Fruit fly (Drosophila melanogaster) whole organism, embryonic: ENCODE measurements around the gene Tom.

Source experiments
- Atf3 ChIP-seq: fragments of 200-800 bp; sonication (Bioruptor generic); optimal IDR thresholded peaks from 3 replicates; lab custom pipeline; 2016; ENCODE audit warnings: missing biosample characterization, missing genetic modification characterization
- CG10209 ChIP-seq: fragments of 200-800 bp; sonication (Bioruptor generic); optimal IDR thresholded peaks from 3 replicates; lab custom pipeline; 2017; ENCODE audit warnings: missing biosample characterization, mild to moderate bottlenecking, missing genetic modification characterization, missing genetic modification reagents
- CG10654 ChIP-seq: fragments of 200-800 bp; sonication (Bioruptor generic); optimal IDR thresholded peaks from 2 replicates; lab custom pipeline; 2016; ENCODE audit warnings: missing biosample characterization, missing genetic modification characterization
- CG11504 ChIP-seq: fragments of 200-800 bp; sonication (Bioruptor generic); optimal IDR thresholded peaks from 3 replicates; lab custom pipeline; 2019; ENCODE audit warnings: missing biosample characterization, mild to moderate bottlenecking, missing genetic modification characterization, moderate library complexity
- CG12071 ChIP-seq: fragments of 200-800 bp; sonication (Bioruptor generic); optimal IDR thresholded peaks from 3 replicates; lab custom pipeline; 2018; ENCODE audit warnings: missing biosample characterization, mild to moderate bottlenecking, missing genetic modification characterization
- CG12299 ChIP-seq: fragments of 200-800 bp; sonication (Bioruptor generic); optimal IDR thresholded peaks from 2 replicates; lab custom pipeline; 2018; ENCODE audit warnings: missing biosample characterization, mild to moderate bottlenecking, missing genetic modification characterization
- CG13775 ChIP-seq: fragments of 200-800 bp; sonication (Bioruptor generic); optimal IDR thresholded peaks from 3 replicates; lab custom pipeline; 2017; ENCODE audit warnings: missing biosample characterization, mild to moderate bottlenecking, missing genetic modification characterization
- CG15269 ChIP-seq: fragments of 200-800 bp; sonication (Bioruptor generic); optimal IDR thresholded peaks from 2 replicates; lab custom pipeline; 2018; ENCODE audit warnings: missing biosample characterization, mild to moderate bottlenecking, missing genetic modification characterization, moderate library complexity
- CG1529 ChIP-seq: fragments of 200-800 bp; sonication (Bioruptor generic); optimal IDR thresholded peaks from 3 replicates; lab custom pipeline; 2018; ENCODE audit warnings: missing biosample characterization, missing genetic modification characterization
- CG17186 ChIP-seq: fragments of 200-800 bp; sonication (Bioruptor generic); optimal IDR thresholded peaks from 3 replicates; lab custom pipeline; 2017; ENCODE audit warnings: missing biosample characterization, missing genetic modification reagents, missing genetic modification characterization
- CG17359 ChIP-seq: fragments of 200-800 bp; sonication (Bioruptor generic); optimal IDR thresholded peaks from 3 replicates; lab custom pipeline; 2018; ENCODE audit warnings: missing biosample characterization, mild to moderate bottlenecking, missing genetic modification characterization, moderate library complexity
- CG17829 ChIP-seq: fragments of 200-800 bp; optimal IDR thresholded peaks from 2 replicates; lab custom pipeline; 2019; ENCODE audit warnings: missing biosample characterization, mild to moderate bottlenecking, missing genetic modification characterization, moderate library complexity
- CG2120 ChIP-seq: fragments of 200-800 bp; sonication (Bioruptor generic); optimal IDR thresholded peaks from 3 replicates; lab custom pipeline; 2016; ENCODE audit warnings: missing biosample characterization, missing genetic modification characterization
- CG2202 ChIP-seq: fragments of 200-800 bp; sonication (Bioruptor generic); optimal IDR thresholded peaks from 2 replicates; lab custom pipeline; 2018; ENCODE audit warnings: missing biosample characterization, mild to moderate bottlenecking, missing genetic modification characterization
- CG30403 ChIP-seq: fragments of 200-800 bp; sonication (Bioruptor generic); optimal IDR thresholded peaks from 3 replicates; lab custom pipeline; 2016; ENCODE audit warnings: missing biosample characterization, missing genetic modification characterization
- CG31365 ChIP-seq: fragments of 200-800 bp; sonication (Bioruptor generic); optimal IDR thresholded peaks from 2 replicates; lab custom pipeline; 2018; ENCODE audit warnings: missing biosample characterization, mild to moderate bottlenecking, missing genetic modification characterization
- CG33557 ChIP-seq: fragments of 200-800 bp; sonication (Bioruptor generic); optimal IDR thresholded peaks from 2 replicates; lab custom pipeline; 2019; ENCODE audit warnings: missing biosample characterization, mild to moderate bottlenecking, missing genetic modification characterization, moderate library complexity
- CG6689 ChIP-seq: fragments of 200-800 bp; sonication (Bioruptor generic); IDR thresholded peaks from 2 replicates; pipeline ENCODE4 v1.3.6; 2022; ENCODE audit warnings: missing biosample characterization, missing genetic modification characterization
- CG6765 ChIP-seq: fragments of 200-800 bp; sonication (Bioruptor generic); optimal IDR thresholded peaks from 3 replicates; lab custom pipeline; 2017; ENCODE audit warnings: missing biosample characterization, mild to moderate bottlenecking, missing genetic modification characterization
- D19A ChIP-seq: fragments of 200-800 bp; optimal IDR thresholded peaks from 3 replicates; lab custom pipeline; 2019; ENCODE audit warnings: missing biosample characterization, mild to moderate bottlenecking, missing genetic modification characterization, moderate library complexity
- Drgx ChIP-seq: fragments of 200-800 bp; sonication (Bioruptor generic); IDR thresholded peaks from 2 replicates; pipeline ENCODE4 v1.3.6; 2022; ENCODE audit warnings: missing biosample characterization, missing genetic modification characterization
- Gsc ChIP-seq: fragments of 200-800 bp; sonication (Bioruptor generic); IDR thresholded peaks from 2 replicates; pipeline ENCODE4 v1.3.6; 2022; ENCODE audit warnings: missing biosample characterization, missing genetic modification characterization
- HmgZ ChIP-seq: fragments of 200-800 bp; sonication (Bioruptor generic); optimal IDR thresholded peaks from 2 replicates; lab custom pipeline; 2018; ENCODE audit warnings: missing biosample characterization, mild to moderate bottlenecking, missing genetic modification characterization
- Jarid2 ChIP-seq: fragments of 200-800 bp; sonication (Bioruptor generic); optimal IDR thresholded peaks from 3 replicates; lab custom pipeline; 2017; ENCODE audit warnings: mild to moderate bottlenecking, missing biosample characterization, missing genetic modification reagents, missing genetic modification characterization
- Nf-YB ChIP-seq: fragments of 200-800 bp; sonication (Bioruptor generic); optimal IDR thresholded peaks from 3 replicates; lab custom pipeline; 2019; ENCODE audit warnings: missing biosample characterization, mild to moderate bottlenecking, missing genetic modification characterization, moderate library complexity
- Side ChIP-seq: fragments of 200-800 bp; sonication (Bioruptor generic); optimal IDR thresholded peaks from 2 replicates; lab custom pipeline; 2016; ENCODE audit warnings: missing biosample characterization, missing genetic modification characterization
- Usf ChIP-seq: fragments of 200-800 bp; sonication (Bioruptor generic); optimal IDR thresholded peaks from 2 replicates; lab custom pipeline; 2017; ENCODE audit warnings: missing genotype, missing biosample characterization, missing genetic modification characterization
- YL-1 ChIP-seq: fragments of 200-800 bp; sonication (Bioruptor generic); optimal IDR thresholded peaks from 3 replicates; lab custom pipeline; 2017; ENCODE audit warnings: missing biosample characterization, mild to moderate bottlenecking, missing genetic modification characterization
- ac ChIP-seq: fragments of 200-800 bp; sonication (Bioruptor generic); optimal IDR thresholded peaks from 3 replicates; lab custom pipeline; 2017; ENCODE audit warnings: missing biosample characterization, mild to moderate bottlenecking, missing genetic modification characterization
- az2 ChIP-seq: fragments of 200-800 bp; sonication (Bioruptor generic); optimal IDR thresholded peaks from 3 replicates; lab custom pipeline; 2016; ENCODE audit warnings: missing biosample characterization, missing genetic modification characterization
- cato ChIP-seq: fragments of 200-800 bp; sonication (Bioruptor generic); optimal IDR thresholded peaks from 2 replicates; lab custom pipeline; 2016; ENCODE audit warnings: missing biosample characterization, missing genetic modification characterization, borderline replicate concordance
- crc ChIP-seq: fragments of 200-800 bp; sonication (Bioruptor generic); optimal IDR thresholded peaks from 2 replicates; lab custom pipeline; 2016; ENCODE audit warnings: missing biosample characterization, missing genetic modification characterization
- emc ChIP-seq: fragments of 200-800 bp; sonication (Bioruptor generic); optimal IDR thresholded peaks from 2 replicates; lab custom pipeline; 2016; ENCODE audit warnings: missing biosample characterization, missing genetic modification characterization
- fd64A ChIP-seq: fragments of 200-800 bp; sonication (Bioruptor generic); optimal IDR thresholded peaks from 3 replicates; lab custom pipeline; 2018; ENCODE audit warnings: missing biosample characterization, mild to moderate bottlenecking, missing genetic modification characterization
- ftz-f1 ChIP-seq: fragments of 200-800 bp; sonication (Bioruptor generic); optimal IDR thresholded peaks from 2 replicates; lab custom pipeline; 2016; ENCODE audit warnings: missing biosample characterization, missing genetic modification characterization
- grn ChIP-seq: fragments of 200-800 bp; sonication (Bioruptor generic); optimal IDR thresholded peaks from 3 replicates; lab custom pipeline; 2017; ENCODE audit warnings: missing biosample characterization, missing genetic modification characterization
- hth ChIP-seq: fragments of >200 bp; optimal IDR thresholded peaks from 2 replicates; lab custom pipeline; 2017; ENCODE audit warnings: inconsistent platforms
- kah ChIP-seq: fragments of 200-800 bp; sonication (Bioruptor generic); optimal IDR thresholded peaks from 2 replicates; lab custom pipeline; 2018; ENCODE audit warnings: missing biosample characterization, mild to moderate bottlenecking, missing genetic modification characterization
- kni ChIP-seq: fragments of 200-800 bp; sonication (Bioruptor generic); optimal IDR thresholded peaks from 3 replicates; lab custom pipeline; 2017; ENCODE audit warnings: mild to moderate bottlenecking, missing biosample characterization, missing genetic modification reagents, missing genetic modification characterization
- lbe ChIP-seq: fragments of 200-800 bp; sonication (Bioruptor generic); optimal IDR thresholded peaks from 2 replicates; lab custom pipeline; 2016; ENCODE audit warnings: missing biosample characterization, mild to moderate bottlenecking, missing genetic modification characterization
- lmd ChIP-seq: fragments of 200-800 bp; sonication (Bioruptor generic); IDR thresholded peaks from 2 replicates; pipeline ENCODE4 v1.3.6; 2022; ENCODE audit warnings: missing biosample characterization, missing genetic modification characterization
- nom ChIP-seq: fragments of 200-800 bp; sonication (Bioruptor generic); optimal IDR thresholded peaks from 2 replicates; lab custom pipeline; 2017; ENCODE audit warnings: missing biosample characterization, missing genetic modification characterization, mild to moderate bottlenecking, moderate library complexity, missing genetic modification reagents
- org-1 ChIP-seq: fragments of 200-800 bp; sonication (Bioruptor generic); optimal IDR thresholded peaks from 2 replicates; lab custom pipeline; 2017; ENCODE audit warnings: missing biosample characterization, missing genetic modification characterization
- peb ChIP-seq: fragments of 200-800 bp; sonication (Bioruptor generic); IDR thresholded peaks from 2 replicates; pipeline ENCODE4 v1.3.6; 2022; ENCODE audit warnings: missing biosample characterization, missing genetic modification characterization
- pfk ChIP-seq: fragments of 200-800 bp; sonication (Bioruptor generic); optimal IDR thresholded peaks from 2 replicates; lab custom pipeline; 2018; ENCODE audit warnings: missing biosample characterization, mild to moderate bottlenecking, missing genetic modification characterization, moderate library complexity
- pros ChIP-seq: fragments of 200-800 bp; sonication (Bioruptor generic); optimal IDR thresholded peaks from 3 replicates; lab custom pipeline; 2019; ENCODE audit warnings: missing biosample characterization, mild to moderate bottlenecking, missing genetic modification characterization, moderate library complexity
- pzg ChIP-seq: fragments of 200-800 bp; sonication (Bioruptor generic); optimal IDR thresholded peaks from 3 replicates; lab custom pipeline; 2018; ENCODE audit warnings: missing biosample characterization, mild to moderate bottlenecking, missing genetic modification characterization, moderate library complexity
- trh ChIP-seq: fragments of 200-800 bp; sonication (Bioruptor generic); optimal IDR thresholded peaks from 2 replicates; lab custom pipeline; 2016; ENCODE audit warnings: missing biosample characterization, missing genetic modification characterization
- tx ChIP-seq: fragments of 200-800 bp; sonication (Bioruptor generic); optimal IDR thresholded peaks from 2 replicates; lab custom pipeline; 2016; ENCODE audit warnings: missing biosample characterization, missing genetic modification characterization
- z ChIP-seq: fragments of 200-800 bp; sonication (Bioruptor generic); IDR thresholded peaks from 3 replicates; pipeline ENCODE4 v1.3.6; 2022; ENCODE audit warnings: missing biosample characterization, missing genetic modification characterization
- zf30C ChIP-seq: fragments of 200-800 bp; sonication (Bioruptor generic); optimal IDR thresholded peaks from 3 replicates; lab custom pipeline; 2018; ENCODE audit warnings: missing biosample characterization, mild to moderate bottlenecking, missing genetic modification characterization

Tom gene

DNA sequence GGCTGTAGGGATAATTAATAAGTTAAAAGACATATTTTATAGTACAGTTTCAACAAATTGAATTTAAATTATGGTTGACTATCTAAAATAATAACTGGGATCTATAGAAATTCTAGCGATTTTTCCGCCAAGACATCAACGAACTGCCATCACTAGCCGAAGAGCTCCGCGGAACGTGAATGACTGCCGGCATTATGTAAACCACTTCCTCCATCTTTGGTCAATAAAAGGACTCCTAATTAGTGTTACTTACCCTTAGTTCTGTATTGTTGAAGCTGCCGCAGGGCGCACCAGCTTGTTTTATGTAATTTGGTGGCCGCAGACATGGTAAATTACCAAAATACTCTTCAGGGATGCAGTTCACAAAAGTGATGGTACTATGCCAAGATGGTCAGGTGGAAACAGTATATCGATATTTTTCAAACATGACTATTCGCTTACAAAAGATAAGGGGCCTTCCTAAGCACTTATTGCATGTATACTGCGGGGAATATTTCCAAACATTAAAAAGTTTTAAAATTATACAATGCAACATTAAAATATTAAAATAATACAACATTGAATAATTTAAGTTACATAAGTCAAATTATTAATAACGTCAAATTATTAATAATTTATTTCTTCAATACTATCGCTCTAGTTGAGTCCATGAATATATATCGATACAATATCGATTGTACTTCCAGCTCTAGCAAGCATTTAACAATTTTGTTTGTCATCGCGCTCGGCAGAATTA, 30.3 kb downstream of the Tom start, which contains the start of the genes mRpL39 and Prosbeta2 (continued):
- TF ChIP-seq CG13775 (no peak), kah (no peak), Atf3 (GFP tag; lab: Kevin White, UChicago) (no peak), az2 (GFP tag; lab: Kevin White, UChicago) (no peak), zf30C (GFP tag; lab: Kevin White, UChicago) (no peak), CG30403 (GFP tag; lab: Kevin White, UChicago) (peak; percentile 67), CG1529 (no peak), CG10209 (GFP tag; lab: Kevin White, UChicago) (no peak), org-1 (GFP tag; lab: Kevin White, UChicago) (no peak), lmd (GFP tag; lab: Robert Waterston, UW) (peak; percentile 75), Usf (no peak), fd64A (GFP tag; lab: Kevin White, UChicago) (no peak), hth (no peak), HmgZ (tag; lab: Kevin White, UChicago) (no peak), emc (no peak), CG2120 (GFP tag; lab: Kevin White, UChicago) (no peak), peb (GFP tag; lab: Robert Waterston, UW) (no peak), CG15269 (no peak), CG17829 (tag; lab: Kevin White, UChicago) (peak; percentile 79), YL-1 (GFP tag; lab: Kevin White, UChicago) (no peak), Drgx (GFP tag; lab: Robert Waterston, UW) (no peak), Nf-YB (GFP tag; lab: Kevin White, UChicago) (no peak), Side (GFP tag; lab: Kevin White, UChicago) (no peak), grn (GFP tag; lab: Kevin White, UChicago) (no peak), nom (GFP tag; lab: Kevin White, UChicago) (no peak), CG17186 (GFP tag; lab: Kevin White, UChicago) (no peak), ftz-f1 (GFP tag; lab: Kevin White, UChicago) (no peak), pzg (GFP tag; lab: Kevin White, UChicago) (peak; percentile 35), CG2202 (tag; lab: Kevin White, UChicago) (no peak), CG6765 (GFP tag; lab: Kevin White, UChicago) (no peak), crc (GFP tag; lab: Kevin White, UChicago) (no peak), lbe (peak; percentile 58), CG10654 (GFP tag; lab: Kevin White, UChicago) (peak; percentile 40), pfk (GFP tag; lab: Kevin White, UChicago) (no peak), CG12299 (tag; lab: Kevin White, UChicago) (no peak), pros (GFP tag; lab: Kevin White, UChicago) (no peak), cato (no peak), kni (no peak), z (GFP tag; lab: Robert Waterston, UW) (no peak), ac (GFP tag; lab: Kevin White, UChicago) (no peak), Jarid2 (GFP tag; lab: Kevin White, UChicago) (no peak), CG6689 (GFP tag; lab: Robert Waterston, UW) (peak; percentile 72), D19A (tag; lab: Kevin White, UChicago) (peak; percentile 68), Gsc (no peak), CG12071 (GFP tag; lab: Kevin White, UChicago) (no peak), trh (GFP tag; lab: Kevin White, UChicago) (no peak), tx (no peak), CG11504 (peak; percentile 78), CG31365 (tag; lab: Kevin White, UChicago) (no peak), CG33557 (GFP tag; lab: Kevin White, UChicago) (no peak), CG17359 (tag; lab: Kevin White, UChicago) (peak; percentile 15)
